Fruit fly (Drosophila melanogaster): ENCODE results near the gene CG5412.

Gene CG5412

dm6 chr3R:20549855-20550603 lies 26.8 kb upstream of the CG5412 start (continued):
- peak; percentile 78 for TF ChIP-seq nom (GFP tag; optimal IDR thresholded peaks at IDR 0.05)
- TF ChIP-seq Neu2 (GFP tag; optimal IDR thresholded peaks at IDR 0.05; ENCODE audit: borderline replicate concordance) = no peak
- TF ChIP-seq Eip74EF (GFP tag; optimal IDR thresholded peaks at IDR 0.05) = peak in 1 of 2 experiments; percentile 64
- TF ChIP-seq tup (GFP tag; optimal IDR thresholded peaks at IDR 0.05) = peak; percentile 70
- TF ChIP-seq CG7987 (GFP tag; optimal IDR thresholded peaks at IDR 0.05) = peak; percentile 47
- TF ChIP-seq CG6654 (GFP tag; optimal IDR thresholded peaks at IDR 0.05) = peak; percentile 78
- peak; percentile 87 for TF ChIP-seq Xrp1 (GFP tag; IDR thresholded peaks at IDR 0.05)
- peak; percentile 82 for TF ChIP-seq Deaf1 (tag; optimal IDR thresholded peaks at IDR 0.05)
- TF ChIP-seq CG5180 (GFP tag; optimal IDR thresholded peaks at IDR 0.05) = peak; percentile 89
- peak; percentile 92 for TF ChIP-seq CG17829 (tag; optimal IDR thresholded peaks at IDR 0.05)
- peak; percentile 78 for TF ChIP-seq Gug (GFP tag; IDR thresholded peaks at IDR 0.05)
- no peak for TF ChIP-seq CG2129 (GFP tag; IDR thresholded peaks at IDR 0.05; ENCODE audit: partially characterized antibody)
- peak; percentile 75 for TF ChIP-seq so (GFP tag; IDR thresholded peaks at IDR 0.05)
- TF ChIP-seq fd102C (GFP tag; optimal IDR thresholded peaks at IDR 0.05) = no peak
- TF ChIP-seq pzg (GFP tag; optimal IDR thresholded peaks at IDR 0.05) = no peak
- peak; percentile 82 for TF ChIP-seq Sox100B (GFP tag; optimal IDR thresholded peaks at IDR 0.05)
- TF ChIP-seq CG8765 (GFP tag; IDR thresholded peaks at IDR 0.05) = no peak; the same call in 1 of the 2 replicates
- TF ChIP-seq HHEX (GFP tag; optimal IDR thresholded peaks at IDR 0.05) = peak; percentile 88
- TF ChIP-seq Ets65A (GFP tag) = peak; percentile 95
- peak; percentile 77 for TF ChIP-seq CG7556 (GFP tag; optimal IDR thresholded peaks at IDR 0.05)
- TF ChIP-seq wdn (GFP tag; IDR thresholded peaks at IDR 0.05) = no peak
- no peak for TF ChIP-seq CG11398 (GFP tag; optimal IDR thresholded peaks at IDR 0.05)
- TF ChIP-seq exex (tag; optimal IDR thresholded peaks at IDR 0.05) = peak; percentile 84
- TF ChIP-seq CG34376 (GFP tag; optimal IDR thresholded peaks at IDR 0.05) = peak; percentile 69
- TF ChIP-seq kay (GFP tag; optimal IDR thresholded peaks at IDR 0.05) = peak; percentile 62
- peak; percentile 77 for TF ChIP-seq wor (GFP tag; IDR thresholded peaks at IDR 0.05)
- peak; percentile 64 for TF ChIP-seq nerfin-1 (tag; optimal IDR thresholded peaks at IDR 0.05)
- no peak for TF ChIP-seq Kr (GFP tag; optimal IDR thresholded peaks at IDR 0.05)
- peak; percentile 75 for TF ChIP-seq B-H1 (GFP tag; IDR thresholded peaks at IDR 0.05)
- no peak for TF ChIP-seq unc-4 (GFP tag; IDR thresholded peaks at IDR 0.05; ENCODE audit: partially characterized antibody)
- peak; percentile 76 for TF ChIP-seq CG6854 (GFP tag; optimal IDR thresholded peaks at IDR 0.05)
- peak; percentile 24 for TF ChIP-seq cad (GFP tag; optimal IDR thresholded peaks at IDR 0.05)
- no peak for TF ChIP-seq CG8478 (optimal IDR thresholded peaks at IDR 0.05)
- peak; percentile 69 for TF ChIP-seq Oaz (GFP tag; IDR thresholded peaks at IDR 0.05)
- TF ChIP-seq gcm2 (GFP tag; optimal IDR thresholded peaks at IDR 0.05) = peak; percentile 65
- TF ChIP-seq gsb (GFP tag; IDR thresholded peaks at IDR 0.05) = peak; percentile 84
- peak; percentile 94 for TF ChIP-seq Vsx1 (GFP tag; optimal IDR thresholded peaks at IDR 0.05)
- TF ChIP-seq jing (GFP tag; optimal IDR thresholded peaks at IDR 0.05) = peak; percentile 74
- TF ChIP-seq sr (GFP tag; IDR thresholded peaks at IDR 0.05) = 0 out of 3 replicates have a peak, but pooled peaks have one; percentile 10
- peak; percentile 59; the same call in 3 of the 4 replicates for TF ChIP-seq chinmo (GFP tag; IDR thresholded peaks at IDR 0.05; ENCODE audit: partially characterized antibody)
- TF ChIP-seq CG7357 (GFP tag; IDR thresholded peaks at IDR 0.05) = peak; percentile 80
- peak; percentile 88 for TF ChIP-seq fd96Cb (tag; optimal IDR thresholded peaks at IDR 0.05)
- peak in 1 of 3 experiments; percentile 100 for TF ChIP-seq Stat92E (GFP tag; optimal IDR thresholded peaks at IDR 0.05)
- 0 out of 3 replicates have a peak, but pooled peaks have one; percentile 5 for TF ChIP-seq CG6791 (GFP tag; IDR thresholded peaks at IDR 0.05; ENCODE audit: partially characterized antibody)
- TF ChIP-seq Gsc (GFP tag; IDR thresholded peaks at IDR 0.05) = no peak
- peak; percentile 90 for TF ChIP-seq dysf (GFP tag; IDR thresholded peaks at IDR 0.05)
- no peak for TF ChIP-seq CG17186 (GFP tag; optimal IDR thresholded peaks at IDR 0.05)
- TF ChIP-seq CG10274 (GFP tag; optimal IDR thresholded peaks at IDR 0.05) = peak; percentile 76

Data from whole organism, embryonic.